Fruit fly (Drosophila melanogaster) whole organism, pupa: Measurements from ENCODE around the gene CG9776.

Experiments used
- CG12605 ChIP-seq: fragments of 200-800 bp; sonication (Bioruptor generic); IDR thresholded peaks from 2 replicates; pipeline ENCODE4 v1.3.6; 2022; ENCODE audit warnings: missing biosample characterization, missing genetic modification characterization
- EcR ChIP-seq: fragments of 200-800 bp; sonication (Bioruptor generic); optimal IDR thresholded peaks from 3 replicates; lab custom pipeline; 2019; ENCODE audit warnings: missing biosample characterization, missing genetic modification characterization, mild to moderate bottlenecking, moderate library complexity, missing genetic modification reagents
- Pif1A ChIP-seq: fragments of 200-800 bp; sonication (Bioruptor generic); optimal IDR thresholded peaks from 3 replicates; lab custom pipeline; 2016; ENCODE audit warnings: missing biosample characterization, missing genetic modification characterization

- no peak for TF ChIP-seq EcR (GFP tag; lab: Kevin White, UChicago)
- no peak for TF ChIP-seq Pif1A (GFP tag; lab: Kevin White, UChicago)
- no peak for TF ChIP-seq CG12605
Observed at dm6 chr3R:4282207-4282606, 51.7 kb downstream of the CG9776 start.
